Worm (Caenorhabditis elegans): ENCODE data around the gene H20E11.2.

The H20E11.2 gene

DNA sequence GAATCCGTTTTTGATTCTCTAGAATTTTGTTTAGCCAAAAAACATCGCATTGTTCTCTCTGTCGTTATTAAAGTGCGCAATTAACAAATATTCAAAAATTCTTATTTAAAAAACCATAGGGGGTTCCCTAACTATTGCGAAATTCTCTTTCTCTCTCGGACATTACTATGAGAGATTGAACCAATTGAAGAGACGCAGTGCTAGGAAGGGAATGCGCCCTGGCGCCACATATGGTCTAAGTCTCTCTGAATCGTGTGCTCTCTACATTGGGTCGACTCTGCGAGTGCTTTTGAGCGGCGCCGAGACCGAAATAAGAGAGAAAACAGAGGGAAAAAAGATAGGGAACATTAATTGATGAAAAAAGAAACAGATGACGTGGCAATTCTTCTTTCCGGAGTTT is 41.7 kb upstream of the H20E11.2 start (continued):
- peak; percentile 40 for TF ChIP-seq mxl-3 (GFP tag; optimal IDR thresholded peaks at IDR 0.05)
- TF ChIP-seq lir-3 (tag; optimal IDR thresholded peaks at IDR 0.05), result no peak
- TF ChIP-seq madf-5 (GFP tag; IDR thresholded peaks at IDR 0.05), result no peak
- no peak for TF ChIP-seq zag-1 (tag; optimal IDR thresholded peaks at IDR 0.05)
- TF ChIP-seq nhr-10 (tag; optimal IDR thresholded peaks at IDR 0.05), result no peak
- TF ChIP-seq nhr-77 (tag; optimal IDR thresholded peaks at IDR 0.05), result no peak
- TF ChIP-seq Y105C5A.15 (GFP tag; IDR thresholded peaks at IDR 0.05), result no peak
- no peak for TF ChIP-seq ces-1 (GFP tag; optimal IDR thresholded peaks at IDR 0.05)
- TF ChIP-seq Y5F2A.4 (GFP tag; optimal IDR thresholded peaks at IDR 0.05), result no peak
- TF ChIP-seq saeg-2 (GFP tag; IDR thresholded peaks at IDR 0.05), result no peak
- TF ChIP-seq hlh-11 (tag; optimal IDR thresholded peaks at IDR 0.05), result peak; percentile 90
- peak; percentile 48 for TF ChIP-seq set-16 (GFP tag; IDR thresholded peaks at IDR 0.05)
- TF ChIP-seq pqm-1 (tag; optimal IDR thresholded peaks at IDR 0.05), result peak; percentile 5
- peak; percentile 47; the same call in 1 of the 2 replicates for TF ChIP-seq ctbp-1 (GFP tag; IDR thresholded peaks at IDR 0.05)
- TF ChIP-seq duxl-1 (tag; optimal IDR thresholded peaks at IDR 0.05; ENCODE audit: poor library complexity), result no peak
- peak in 1 of 2 experiments; percentile 16 for TF ChIP-seq daf-16 (GFP tag; optimal IDR thresholded peaks at IDR 0.05)
- peak; percentile 66 for TF ChIP-seq daf-16 (tag; optimal IDR thresholded peaks at IDR 0.05)
- no peak for TF ChIP-seq tag-97 (GFP tag; IDR thresholded peaks at IDR 0.05)
- TF ChIP-seq T20F7.1 (GFP tag; optimal IDR thresholded peaks at IDR 0.05), result peak; percentile 40
- TF ChIP-seq lin-39 (tag; optimal IDR thresholded peaks at IDR 0.05), result no peak
- no peak for TF ChIP-seq R02D3.7 (tag; optimal IDR thresholded peaks at IDR 0.05)
- no peak for TF ChIP-seq nhr-41 (GFP tag; IDR thresholded peaks at IDR 0.05)
- peak; percentile 18 for TF ChIP-seq nhr-102 (tag; optimal IDR thresholded peaks at IDR 0.05)
- TF ChIP-seq F26F4.8 (GFP tag; conservative IDR thresholded peaks at IDR 0.05), result no peak
- no peak for TF ChIP-seq mdt-29 (GFP tag; IDR thresholded peaks at IDR 0.05)
- TF ChIP-seq ztf-7 (tag; optimal IDR thresholded peaks at IDR 0.05), result peak; percentile 12
- no peak for TF ChIP-seq aly-2 (tag; optimal IDR thresholded peaks at IDR 0.05)
- TF ChIP-seq zfp-2 (tag; optimal IDR thresholded peaks at IDR 0.05), result no peak
- TF ChIP-seq dmd-9 (GFP tag; IDR thresholded peaks at IDR 0.05), result no peak
- no peak for TF ChIP-seq F10B5.3 (tag; optimal IDR thresholded peaks at IDR 0.05)
- TF ChIP-seq mep-1 (tag; optimal IDR thresholded peaks at IDR 0.05), result peak; percentile 85
- TF ChIP-seq gei-8 (GFP tag; optimal IDR thresholded peaks at IDR 0.05), result no peak
- 0 out of 2 replicates have a peak, but pooled peaks have one; percentile 64 for TF ChIP-seq egl-43 (GFP tag; IDR thresholded peaks at IDR 0.05)
- TF ChIP-seq zip-2 (tag; optimal IDR thresholded peaks at IDR 0.05), result no peak
- no peak for TF ChIP-seq jun-1 (tag; optimal IDR thresholded peaks at IDR 0.05)
- TF ChIP-seq arid-1 (GFP tag; conservative IDR thresholded peaks at IDR 0.05), result peak; percentile 49; the same call in 1 of the 2 replicates
- no peak for TF ChIP-seq ztf-11 (tag; optimal IDR thresholded peaks at IDR 0.05)
- no peak for TF ChIP-seq daf-8 (GFP tag; IDR thresholded peaks at IDR 0.05)
- no peak for TF ChIP-seq lin-29 (GFP tag; IDR thresholded peaks at IDR 0.05)
- TF ChIP-seq Y75B8A.6 (GFP tag; IDR thresholded peaks at IDR 0.05), result no peak
- TF ChIP-seq lin-15B (tag; optimal IDR thresholded peaks at IDR 0.05), result no peak
- no peak for TF ChIP-seq ceh-82 (tag; optimal IDR thresholded peaks at IDR 0.05)
- TF ChIP-seq pha-4 (GFP tag; IDR thresholded peaks at IDR 0.05), result peak; percentile 64
- peak; percentile 62 for TF ChIP-seq pha-4 (tag; optimal IDR thresholded peaks at IDR 0.05)
- peak in 1 of 2 experiments; percentile 76 for TF ChIP-seq lsy-2 (tag; optimal IDR thresholded peaks at IDR 0.05)
- no peak for TF ChIP-seq vab-7 (GFP tag; IDR thresholded peaks at IDR 0.05)
- TF ChIP-seq D1046.2 (GFP tag; IDR thresholded peaks at IDR 0.05), result no peak
- TF ChIP-seq nhr-48 (tag; optimal IDR thresholded peaks at IDR 0.05), result peak; percentile 49
- TF ChIP-seq lin-38 (GFP tag; IDR thresholded peaks at IDR 0.05), result peak; percentile 52
- no peak for TF ChIP-seq unc-130 (GFP tag; optimal IDR thresholded peaks at IDR 0.05)
- no peak for TF ChIP-seq nhr-111 (GFP tag; optimal IDR thresholded peaks at IDR 0.05)
- TF ChIP-seq ceh-20 (GFP tag; IDR thresholded peaks at IDR 0.05), result peak; percentile 54; the same call in 1 of the 2 replicates
- TF ChIP-seq daf-12 (tag; optimal IDR thresholded peaks at IDR 0.05), result no peak
